Worm (Caenorhabditis elegans): ENCODE data around the gene srsx-6.

ce11 chrV:7901222-7901621 is 25.7 kb upstream of the srsx-6 start:
- TF ChIP-seq dao-5 (tag; optimal IDR thresholded peaks at IDR 0.05) (no peak), W03F9.2 (tag; optimal IDR thresholded peaks at IDR 0.05) (no peak), him-1 (tag; optimal IDR thresholded peaks at IDR 0.05) (no peak)

Data from whole organism, L4/young adult.